Fruit fly (Drosophila melanogaster) whole organism, embryonic: ENCODE results near the gene CG7806.

Source experiments
- Aef1 ChIP-seq: fragments of 200-800 bp; sonication (Bioruptor generic); IDR thresholded peaks from 3 replicates; pipeline ENCODE4 v1.3.6; 2022; ENCODE audit warnings: missing biosample characterization, missing genetic modification characterization
- B-H2 ChIP-seq: fragments of 200-800 bp; sonication (Bioruptor generic); optimal IDR thresholded peaks from 2 replicates; lab custom pipeline; 2018; ENCODE audit warnings: missing biosample characterization, mild to moderate bottlenecking, missing genetic modification characterization
- Blimp-1 ChIP-seq: fragments of 200-800 bp; sonication (Bioruptor generic); optimal IDR thresholded peaks from 3 replicates; lab custom pipeline; 2018; ENCODE audit warnings: missing biosample characterization, missing genetic modification characterization, mild to moderate bottlenecking, moderate library complexity, missing genetic modification reagents
- CG10209 ChIP-seq: fragments of 200-800 bp; sonication (Bioruptor generic); optimal IDR thresholded peaks from 3 replicates; lab custom pipeline; 2017; ENCODE audit warnings: missing biosample characterization, mild to moderate bottlenecking, missing genetic modification characterization, missing genetic modification reagents
- CG1233 ChIP-seq: fragments of 200-800 bp; sonication (Bioruptor generic); optimal IDR thresholded peaks from 4 replicates; lab custom pipeline; 2018; ENCODE audit warnings: missing biosample characterization, mild to moderate bottlenecking, missing genetic modification characterization
- CG12744 ChIP-seq: fragments of 200-800 bp; sonication (Bioruptor generic); optimal IDR thresholded peaks from 2 replicates; lab custom pipeline; 2016; ENCODE audit warnings: missing biosample characterization, missing genetic modification characterization
- CG14050 ChIP-seq: fragments of 200-800 bp; sonication (Bioruptor generic); IDR thresholded peaks from 3 replicates; pipeline ENCODE4 v1.3.6; 2022; ENCODE audit warnings: missing biosample characterization, missing genetic modification characterization
- CG1529 ChIP-seq: fragments of 200-800 bp; sonication (Bioruptor generic); optimal IDR thresholded peaks from 3 replicates; lab custom pipeline; 2018; ENCODE audit warnings: missing biosample characterization, missing genetic modification characterization
- CG15514 ChIP-seq: fragments of 200-800 bp; sonication (Bioruptor generic); optimal IDR thresholded peaks from 3 replicates; lab custom pipeline; 2017; ENCODE audit warnings: missing biosample characterization, missing genetic modification characterization, mild to moderate bottlenecking, moderate library complexity, missing genetic modification reagents
- CG32532 ChIP-seq: fragments of 200-800 bp; sonication (Bioruptor generic); IDR thresholded peaks from 2 replicates; pipeline ENCODE4 v1.3.6; 2022; ENCODE audit warnings: missing biosample characterization, missing genetic modification characterization
- CG33557 ChIP-seq: fragments of 200-800 bp; sonication (Bioruptor generic); optimal IDR thresholded peaks from 2 replicates; lab custom pipeline; 2019; ENCODE audit warnings: missing biosample characterization, mild to moderate bottlenecking, missing genetic modification characterization, moderate library complexity
- CG3407 ChIP-seq: fragments of 200-800 bp; sonication (Bioruptor generic); optimal IDR thresholded peaks from 2 replicates; lab custom pipeline; 2018; ENCODE audit warnings: missing biosample characterization, mild to moderate bottlenecking, missing genetic modification characterization
- CG34422 ChIP-seq: fragments of 200-800 bp; sonication (Bioruptor generic); IDR thresholded peaks from 3 replicates; pipeline ENCODE4 v1.3.6; 2022; ENCODE audit warnings: missing biosample characterization, missing genetic modification characterization
- CG5180 ChIP-seq: fragments of 200-800 bp; sonication (Bioruptor generic); optimal IDR thresholded peaks from 3 replicates; lab custom pipeline; 2017; ENCODE audit warnings: missing biosample characterization, missing genetic modification characterization, mild to moderate bottlenecking, moderate library complexity, missing genetic modification reagents
- CG6683 ChIP-seq: fragments of 200-800 bp; sonication (Bioruptor generic); optimal IDR thresholded peaks from 2 replicates; lab custom pipeline; 2017; ENCODE audit warnings: missing biosample characterization, mild to moderate bottlenecking, missing genetic modification characterization, missing genetic modification reagents
- CG6765 ChIP-seq: fragments of 200-800 bp; sonication (Bioruptor generic); optimal IDR thresholded peaks from 3 replicates; lab custom pipeline; 2017; ENCODE audit warnings: missing biosample characterization, mild to moderate bottlenecking, missing genetic modification characterization
- CG7372 ChIP-seq: fragments of 200-800 bp; sonication (Bioruptor generic); IDR thresholded peaks from 2 replicates; pipeline ENCODE4 v1.3.6; 2022; ENCODE audit warnings: missing biosample characterization, missing genetic modification characterization
- CG8924 ChIP-seq: fragments of 200-800 bp; optimal IDR thresholded peaks from 3 replicates; lab custom pipeline; 2019; ENCODE audit warnings: missing biosample characterization, mild to moderate bottlenecking, missing genetic modification characterization, moderate library complexity
- CG9609 ChIP-seq: fragments of 200-800 bp; sonication (Bioruptor generic); optimal IDR thresholded peaks from 3 replicates; lab custom pipeline; 2016; ENCODE audit warnings: missing biosample characterization, missing genetic modification characterization
- Dp ChIP-seq: fragments of 200-800 bp; sonication (Bioruptor generic); optimal IDR thresholded peaks from 2 replicates; lab custom pipeline; 2018; ENCODE audit warnings: missing biosample characterization, mild to moderate bottlenecking, missing genetic modification characterization, moderate library complexity
- Fer3 ChIP-seq: fragments of 200-800 bp; sonication (Bioruptor generic); optimal IDR thresholded peaks from 2 replicates; lab custom pipeline; 2018; ENCODE audit warnings: missing biosample characterization, mild to moderate bottlenecking, missing genetic modification characterization, moderate library complexity
- Hmr ChIP-seq: fragments of 200-800 bp; sonication (Bioruptor generic); optimal IDR thresholded peaks from 3 replicates; lab custom pipeline; 2017; ENCODE audit warnings: mild to moderate bottlenecking, missing biosample characterization, missing genetic modification reagents, missing genetic modification characterization
- Hr78 ChIP-seq, 2 experiments: fragments of 200-800 bp in 1 of 2; fragments of >200 bp in 1 of 2; sonication (Bioruptor generic) in 1 of 2; optimal IDR thresholded peaks; 2 replicates each; lab custom pipeline; 2017 to 2019; ENCODE audit warnings: missing biosample characterization in 2 of 2, missing genetic modification characterization in 2 of 2, mild to moderate bottlenecking in 1 of 2, moderate library complexity in 1 of 2
- Nf-YA ChIP-seq: fragments of 200-800 bp; sonication (Bioruptor generic); IDR thresholded peaks from 2 replicates; pipeline ENCODE4 v1.3.6; 2022; ENCODE audit warnings: missing biosample characterization, missing genetic modification characterization
- Side ChIP-seq: fragments of 200-800 bp; sonication (Bioruptor generic); optimal IDR thresholded peaks from 2 replicates; lab custom pipeline; 2016; ENCODE audit warnings: missing biosample characterization, missing genetic modification characterization
- ac ChIP-seq: fragments of 200-800 bp; sonication (Bioruptor generic); optimal IDR thresholded peaks from 3 replicates; lab custom pipeline; 2017; ENCODE audit warnings: missing biosample characterization, mild to moderate bottlenecking, missing genetic modification characterization
- ara ChIP-seq: fragments of 200-800 bp; sonication (Bioruptor generic); IDR thresholded peaks from 2 replicates; pipeline ENCODE4 v1.3.6; 2022; ENCODE audit warnings: missing biosample characterization, missing genetic modification characterization
- bcd ChIP-seq: fragments of 200-800 bp; sonication (Bioruptor generic); optimal IDR thresholded peaks from 2 replicates; lab custom pipeline; 2017; ENCODE audit warnings: missing biosample characterization, mild to moderate bottlenecking, missing genetic modification characterization
- br ChIP-seq: fragments of >200 bp; optimal IDR thresholded peaks from 2 replicates; lab custom pipeline; 2017
- btn ChIP-seq: fragments of 200-800 bp; sonication (Bioruptor generic); optimal IDR thresholded peaks from 2 replicates; lab custom pipeline; 2016; ENCODE audit warnings: missing biosample characterization, missing genetic modification characterization
- caup ChIP-seq: fragments of 200-800 bp; sonication (Bioruptor generic); optimal IDR thresholded peaks from 3 replicates; lab custom pipeline; 2017; ENCODE audit warnings: missing biosample characterization, mild to moderate bottlenecking, missing genetic modification characterization, moderate library complexity; ENCODE audit not compliant: severe bottlenecking
- cg ChIP-seq: fragments of 200-800 bp; sonication (Bioruptor generic); optimal IDR thresholded peaks from 3 replicates; lab custom pipeline; 2019; ENCODE audit warnings: missing biosample characterization, mild to moderate bottlenecking, missing genetic modification characterization, moderate library complexity
- dpn ChIP-seq, 2 experiments: fragments of 200-800 bp; sonication (Bioruptor generic); optimal IDR thresholded peaks; 3 replicates each; lab custom pipeline; 2016; ENCODE audit warnings: missing biosample characterization in 2 of 2, missing genetic modification characterization in 2 of 2
- ems ChIP-seq: fragments of 200-800 bp; sonication (Bioruptor generic); optimal IDR thresholded peaks from 3 replicates; lab custom pipeline; 2016; ENCODE audit warnings: missing biosample characterization, missing genetic modification characterization
- fd3F ChIP-seq: fragments of 200-800 bp; sonication (Bioruptor generic); optimal IDR thresholded peaks from 2 replicates; lab custom pipeline; 2018; ENCODE audit warnings: missing biosample characterization, mild to moderate bottlenecking, missing genetic modification characterization, moderate library complexity
- fu2 ChIP-seq: fragments of 200-800 bp; sonication (Bioruptor generic); optimal IDR thresholded peaks from 2 replicates; lab custom pipeline; 2016; ENCODE audit warnings: missing biosample characterization, missing genetic modification characterization
- h ChIP-seq: fragments of >200 bp; optimal IDR thresholded peaks from 2 replicates; lab custom pipeline; 2017
- jumu ChIP-seq: fragments of 200-800 bp; sonication (Bioruptor generic); optimal IDR thresholded peaks from 3 replicates; lab custom pipeline; 2016; ENCODE audit warnings: missing biosample characterization, missing genetic modification characterization
- knrl ChIP-seq: fragments of 200-800 bp; sonication (Bioruptor generic); IDR thresholded peaks from 3 replicates; pipeline ENCODE4 v1.3.6; 2022; ENCODE audit warnings: missing biosample characterization, missing genetic modification characterization; ENCODE audit not compliant: partially characterized antibody
- mam ChIP-seq: fragments of 200-800 bp; sonication (Bioruptor generic); optimal IDR thresholded peaks from 3 replicates; lab custom pipeline; 2016; ENCODE audit warnings: missing biosample characterization, missing genetic modification characterization
- org-1 ChIP-seq: fragments of 200-800 bp; sonication (Bioruptor generic); optimal IDR thresholded peaks from 2 replicates; lab custom pipeline; 2017; ENCODE audit warnings: missing biosample characterization, missing genetic modification characterization
- otp ChIP-seq: fragments of 200-800 bp; sonication (Bioruptor generic); IDR thresholded peaks from 3 replicates; pipeline ENCODE4, ENCODE4 v1.3.6; 2022; ENCODE audit warnings: missing biosample characterization, missing genetic modification characterization
- pzg ChIP-seq: fragments of 200-800 bp; sonication (Bioruptor generic); optimal IDR thresholded peaks from 3 replicates; lab custom pipeline; 2018; ENCODE audit warnings: missing biosample characterization, mild to moderate bottlenecking, missing genetic modification characterization, moderate library complexity
- sens-2 ChIP-seq: fragments of 200-800 bp; sonication (Bioruptor generic); IDR thresholded peaks from 2 replicates; pipeline ENCODE4 v1.3.6; 2022; ENCODE audit warnings: missing biosample characterization, missing genetic modification characterization
- sisA ChIP-seq: fragments of 200-800 bp; sonication (Bioruptor generic); IDR thresholded peaks from 2 replicates; pipeline ENCODE4 v1.3.6; 2022; ENCODE audit warnings: missing biosample characterization, missing genetic modification characterization
- sob ChIP-seq: fragments of 200-800 bp; sonication (Bioruptor generic); IDR thresholded peaks from 2 replicates; pipeline ENCODE4 v1.3.6; 2022; ENCODE audit warnings: missing biosample characterization, missing genetic modification characterization
- sug ChIP-seq: fragments of 200-800 bp; optimal IDR thresholded peaks from 2 replicates; lab custom pipeline; 2019; ENCODE audit warnings: missing biosample characterization, mild to moderate bottlenecking, missing genetic modification characterization, moderate library complexity
- toy ChIP-seq: fragments of 200-800 bp; sonication (Bioruptor generic); IDR thresholded peaks from 2 replicates; pipeline ENCODE4 v1.3.6; 2022; ENCODE audit warnings: missing biosample characterization, missing genetic modification characterization
- ttk ChIP-seq: fragments of 200-800 bp; sonication (Bioruptor generic); IDR thresholded peaks from 2 replicates; pipeline ENCODE4 v2.1.2; 2022; ENCODE audit warnings: missing biosample characterization, missing genetic modification characterization
- unc-4 ChIP-seq: fragments of 200-800 bp; sonication (Bioruptor generic); IDR thresholded peaks from 2 replicates; pipeline ENCODE4 v1.3.6; 2022; ENCODE audit warnings: missing biosample characterization, missing genetic modification characterization; ENCODE audit not compliant: partially characterized antibody
- usp ChIP-seq: fragments of >200 bp; optimal IDR thresholded peaks from 2 replicates; lab custom pipeline; 2017; ENCODE audit warnings: missing biosample characterization, missing genetic modification characterization

CG7806 gene

DNA sequence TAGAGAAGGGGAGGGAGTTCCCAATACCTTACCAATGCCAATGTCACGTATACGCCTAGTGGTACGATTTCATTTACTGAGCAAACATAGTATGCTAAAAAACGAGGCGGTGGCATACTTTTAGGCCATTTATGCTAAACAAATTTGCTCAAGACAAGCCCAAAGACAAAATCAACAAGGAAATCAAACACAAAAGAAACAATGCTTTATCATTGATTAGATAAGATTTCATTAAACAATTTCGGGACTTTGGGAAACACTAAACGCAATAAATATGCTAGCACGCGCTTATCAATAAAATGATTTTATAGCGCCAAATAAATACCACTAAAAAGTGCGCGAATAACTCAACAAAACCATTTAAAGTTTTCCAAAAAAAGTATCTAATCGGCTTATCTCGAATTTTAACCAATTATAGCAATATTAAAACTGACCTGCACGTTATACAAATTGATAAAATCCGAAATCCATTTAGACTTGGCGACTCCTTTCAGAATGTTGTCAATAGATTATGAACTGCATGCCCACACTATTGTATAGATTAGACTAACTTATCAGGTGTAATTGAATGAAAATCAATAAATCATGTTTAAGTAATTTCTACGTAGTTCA, 39.5 kb downstream of the CG7806 start (continued):
- TF ChIP-seq CG12744 (GFP tag; lab: Kevin White, UChicago) (peak; percentile 52), CG8924 (tag; lab: Kevin White, UChicago) (peak; percentile 26), unc-4 (GFP tag; lab: Robert Waterston, UW) (no peak), CG1233 (peak; percentile 44), CG34422 (GFP tag; lab: Robert Waterston, UW) (no peak), h (lab: Kevin White, UChicago) (no peak), otp (GFP tag; lab: Robert Waterston, UW) (0 out of 3 replicates have a peak, but pooled peaks have one; percentile 26), Dp (GFP tag; lab: Kevin White, UChicago) (no peak), CG9609 (GFP tag; lab: Kevin White, UChicago) (no peak), B-H2 (GFP tag; lab: Kevin White, UChicago) (peak; percentile 49), ara (no peak), Side (GFP tag; lab: Kevin White, UChicago) (peak; percentile 16), CG15514 (GFP tag; lab: Kevin White, UChicago) (peak; percentile 62), Hr78 (GFP tag; optimal IDR thresholded peaks at IDR 0.05; lab: Kevin White, UChicago) (no peak), CG33557 (GFP tag; lab: Kevin White, UChicago) (no peak), CG1529 (GFP tag; lab: Kevin White, UChicago) (peak; percentile 14), fd3F (GFP tag; lab: Kevin White, UChicago) (peak; percentile 28), CG32532 (GFP tag; lab: Robert Waterston, UW) (no peak), CG14050 (GFP tag; lab: Robert Waterston, UW) (no peak; the same call in 2 of the 3 replicates), Hmr (GFP tag; lab: Kevin White, UChicago) (peak; percentile 74), CG3407 (GFP tag; lab: Kevin White, UChicago) (peak; percentile 32), knrl (no peak), btn (GFP tag; lab: Kevin White, UChicago) (no peak), br (lab: Kevin White, UChicago) (no peak), Fer3 (tag; lab: Kevin White, UChicago) (peak; percentile 54), CG5180 (peak; percentile 35), CG7372 (peak; percentile 68), fu2 (GFP tag; lab: Kevin White, UChicago) (no peak), Aef1 (GFP tag; lab: Robert Waterston, UW) (no peak), ems (GFP tag; lab: Kevin White, UChicago) (no peak), mam (GFP tag; lab: Kevin White, UChicago) (no peak), sob (peak; percentile 55; the same call in 1 of the 2 replicates), bcd (no peak), CG6765 (GFP tag; lab: Kevin White, UChicago) (peak; percentile 26), ttk (GFP tag; lab: Robert Waterston, UW) (no peak), CG6683 (GFP tag; lab: Kevin White, UChicago) (peak; percentile 2), Nf-YA (GFP tag; lab: Robert Waterston, UW) (no peak), sens-2 (no peak), usp (no peak), pzg (GFP tag; lab: Kevin White, UChicago) (no peak), cg (GFP tag; lab: Kevin White, UChicago) (no peak), Blimp-1 (GFP tag; lab: Kevin White, UChicago) (no peak), org-1 (GFP tag; lab: Kevin White, UChicago) (peak; percentile 22), caup (peak; percentile 54), toy (GFP tag; lab: Robert Waterston, UW) (no peak), jumu (GFP tag; lab: Kevin White, UChicago) (no peak), dpn (GFP tag; optimal IDR thresholded peaks at IDR 0.05; lab: Kevin White, UChicago) (peak in 1 of 2 experiments; percentile 21), ac (GFP tag; lab: Kevin White, UChicago) (no peak), sug (peak; percentile 46), CG10209 (peak; percentile 31), sisA (GFP tag; lab: Robert Waterston, UW) (no peak)
